Worm (Caenorhabditis elegans) whole organism, L2 larva: Measurements from ENCODE around the gene ceeh-2.

ENCODE experiments used
- C34F6.9 ChIP-seq: fragments of 150-350 bp; optimal IDR thresholded peaks from 2 replicates; lab custom pipeline; 2014; ENCODE audit warnings: missing biosample characterization, missing genetic modification characterization
- F13H6.1 ChIP-seq: sonication (generic microtip); optimal IDR thresholded peaks from 2 replicates; lab custom pipeline; 2016; ENCODE audit warnings: missing genetic modification characterization, missing compliant biosample characterization
- Y55F3AM.14 ChIP-seq: fragments of 200-800 bp; sonication (Bioruptor generic); optimal IDR thresholded peaks from 2 replicates; lab custom pipeline; 2018; ENCODE audit warnings: mild to moderate bottlenecking, missing genetic modification characterization, missing compliant biosample characterization
- aly-2 ChIP-seq: fragments of 150-350 bp; optimal IDR thresholded peaks from 2 replicates; lab custom pipeline; 2014; ENCODE audit warnings: missing biosample characterization, missing genetic modification characterization
- blmp-1 ChIP-seq: sonication (generic microtip); optimal IDR thresholded peaks from 2 replicates; lab custom pipeline; 2017; ENCODE audit warnings: missing genetic modification characterization, mild to moderate bottlenecking, missing compliant biosample characterization, antibody characterized with exemption, moderate library complexity; ENCODE audit not compliant: insufficient read depth
- ceh-82 ChIP-seq: fragments of 150-350 bp; optimal IDR thresholded peaks from 2 replicates; lab custom pipeline; 2014; ENCODE audit warnings: missing biosample characterization, missing genetic modification characterization
- crh-2 ChIP-seq: sonication (generic microtip); optimal IDR thresholded peaks from 2 replicates; lab custom pipeline; 2017; ENCODE audit warnings: missing biosample characterization, missing genetic modification characterization
- egl-27 ChIP-seq: sonication (generic microtip); optimal IDR thresholded peaks from 3 replicates; lab custom pipeline; 2017; ENCODE audit warnings: missing biosample characterization, missing genetic modification reagents, missing genetic modification characterization
- fos-1 ChIP-seq: fragments of 150-350 bp; optimal IDR thresholded peaks from 2 replicates; lab custom pipeline; 2014; ENCODE audit warnings: missing biosample characterization, missing genetic modification characterization
- gmeb-1 ChIP-seq: fragments of 150-350 bp; optimal IDR thresholded peaks from 2 replicates; lab custom pipeline; 2014; ENCODE audit warnings: missing biosample characterization, missing genetic modification characterization
- lin-11 ChIP-seq: fragments of 150-350 bp; sonication (generic microtip); optimal IDR thresholded peaks from 2 replicates; lab custom pipeline; 2014; ENCODE audit warnings: missing biosample characterization, missing genetic modification characterization, inconsistent platforms, mixed read lengths
- lin-13 ChIP-seq: fragments of 150-350 bp; optimal IDR thresholded peaks from 2 replicates; lab custom pipeline; 2014; ENCODE audit warnings: missing biosample characterization, missing genetic modification reagents, missing genetic modification characterization
- lin-39 ChIP-seq: fragments of 150-350 bp; optimal IDR thresholded peaks from 2 replicates; lab custom pipeline; 2014; ENCODE audit warnings: missing biosample characterization, missing genetic modification reagents, missing genetic modification characterization
- lsy-2 ChIP-seq, 2 experiments: fragments of 150-350 bp in 1 of 2; sonication (generic microtip) in 1 of 2; optimal IDR thresholded peaks; 2 replicates each; lab custom pipeline; 2014 to 2017; ENCODE audit warnings: missing biosample characterization in 2 of 2, missing genetic modification characterization in 2 of 2
- mab-5 ChIP-seq: fragments of 150-350 bp; optimal IDR thresholded peaks from 2 replicates; lab custom pipeline; 2014; ENCODE audit warnings: missing biosample characterization, missing genetic modification characterization
- mbf-1 ChIP-seq: sonication (generic microtip); optimal IDR thresholded peaks from 2 replicates; lab custom pipeline; 2017; ENCODE audit warnings: missing biosample characterization, missing genetic modification characterization
- mdl-1 ChIP-seq, 2 experiments: fragments of 150-350 bp in 1 of 2; sonication (generic microtip) in 1 of 2; optimal IDR thresholded peaks; 2 replicates each; lab custom pipeline; 2017; ENCODE audit warnings: missing biosample characterization in 2 of 2, missing genetic modification characterization in 2 of 2
- nhr-10 ChIP-seq: sonication (generic microtip); optimal IDR thresholded peaks from 2 replicates; lab custom pipeline; 2017; ENCODE audit warnings: missing biosample characterization, missing genetic modification characterization
- nhr-129 ChIP-seq: fragments of 150-350 bp; optimal IDR thresholded peaks from 2 replicates; lab custom pipeline; 2014; ENCODE audit warnings: missing biosample characterization, missing genetic modification characterization
- nhr-21 ChIP-seq: fragments of 150-350 bp; optimal IDR thresholded peaks from 2 replicates; lab custom pipeline; 2014; ENCODE audit warnings: missing biosample characterization, missing genetic modification characterization
- nhr-25 ChIP-seq: fragments of 150-350 bp; sonication (generic microtip); optimal IDR thresholded peaks from 3 replicates; lab custom pipeline; 2014; ENCODE audit warnings: missing biosample characterization, missing genetic modification characterization
- nhr-6 ChIP-seq: fragments of 150-350 bp; optimal IDR thresholded peaks from 2 replicates; lab custom pipeline; 2014; ENCODE audit warnings: missing biosample characterization, missing genetic modification characterization
- peb-1 ChIP-seq: fragments of 150-350 bp; optimal IDR thresholded peaks from 2 replicates; lab custom pipeline; 2014; ENCODE audit warnings: missing biosample characterization, missing genetic modification characterization
- sem-4 ChIP-seq: fragments of 150-350 bp; optimal IDR thresholded peaks from 2 replicates; lab custom pipeline; 2014; ENCODE audit warnings: missing biosample characterization, missing genetic modification reagents, missing genetic modification characterization
- skn-1 ChIP-seq: sonication (generic microtip); optimal IDR thresholded peaks from 2 replicates; lab custom pipeline; 2017; ENCODE audit warnings: missing biosample characterization, missing genetic modification characterization
- sma-3 ChIP-seq: sonication (generic microtip); optimal IDR thresholded peaks from 2 replicates; lab custom pipeline; 2016; ENCODE audit warnings: missing genetic modification reagents, missing genetic modification characterization, missing compliant biosample characterization
- sma-9 ChIP-seq, 2 experiments: fragments of 150-350 bp in 1 of 2; sonication (generic microtip) in 1 of 2; optimal IDR thresholded peaks; 2 replicates each; lab custom pipeline; 2014 to 2016; ENCODE audit warnings: missing genetic modification characterization in 2 of 2, mild to moderate bottlenecking in 1 of 2, missing biosample characterization in 1 of 2, missing compliant biosample characterization in 1 of 2, missing genetic modification reagents in 1 of 2, moderate library complexity in 1 of 2
- snpc-4 ChIP-seq: fragments of 150-350 bp; optimal IDR thresholded peaks from 2 replicates; lab custom pipeline; 2014; ENCODE audit warnings: missing biosample characterization, missing genetic modification characterization
- unc-39 ChIP-seq: fragments of 150-350 bp; optimal IDR thresholded peaks from 2 replicates; lab custom pipeline; 2014; ENCODE audit warnings: missing biosample characterization, missing genetic modification characterization
- unc-55 ChIP-seq: fragments of 150-350 bp; sonication (generic microtip); optimal IDR thresholded peaks from 3 replicates; lab custom pipeline; 2014; ENCODE audit warnings: missing biosample characterization, missing genetic modification reagents, missing genetic modification characterization
- unc-62 ChIP-seq: fragments of 150-350 bp; optimal IDR thresholded peaks from 2 replicates; lab custom pipeline; 2014; ENCODE audit warnings: missing biosample characterization, missing genetic modification reagents, missing genetic modification characterization
- zag-1 ChIP-seq: fragments of 150-350 bp; optimal IDR thresholded peaks from 2 replicates; lab custom pipeline; 2014; ENCODE audit warnings: missing biosample characterization, missing genetic modification characterization
- ztf-1 ChIP-seq: fragments of 200-800 bp; sonication (Bioruptor generic); conservative IDR thresholded peaks from 2 replicates; pipeline ENCODE4 v1.3.6; 2022; ENCODE audit warnings: missing genetic modification characterization, missing compliant biosample characterization
- ztf-11 ChIP-seq: sonication (generic microtip); optimal IDR thresholded peaks from 2 replicates; lab custom pipeline; 2017; ENCODE audit warnings: missing biosample characterization, missing genetic modification characterization
- ztf-4 ChIP-seq: fragments of 150-350 bp; optimal IDR thresholded peaks from 2 replicates; lab custom pipeline; 2014; ENCODE audit warnings: missing biosample characterization, missing genetic modification characterization

ceeh-2 gene

ce11 chrV:10368256-10368655 is 10.6 kb upstream of the ceeh-2 start, which contains the start of gene sri-20:
TSS of gene sri-20 (plus strand) at chrV:10368556.
- TF ChIP-seq sma-9 (GFP tag; optimal IDR thresholded peaks at IDR 0.05; lab: Kevin White, UChicago) (no peak), sma-9 (tag; optimal IDR thresholded peaks at IDR 0.05; lab: Kevin White, UChicago) (no peak), lsy-2 (tag; optimal IDR thresholded peaks at IDR 0.05; lab: Kevin White, UChicago) (no peak), mab-5 (no peak), nhr-129 (no peak), unc-55 (GFP tag; lab: Kevin White, UChicago) (no peak), zag-1 (tag; lab: Kevin White, UChicago) (no peak), mbf-1 (no peak), peb-1 (tag; lab: Kevin White, UChicago) (no peak), nhr-6 (tag; lab: Kevin White, UChicago) (no peak), unc-62 (GFP tag; lab: Kevin White, UChicago) (no peak), F13H6.1 (tag; lab: Kevin White, UChicago) (no peak), skn-1 (tag; lab: Kevin White, UChicago) (no peak), sma-3 (GFP tag; lab: Kevin White, UChicago) (no peak), Y55F3AM.14 (GFP tag; lab: Kevin White, UChicago) (no peak), lin-39 (tag; lab: Kevin White, UChicago) (no peak)

ce11 chrV:10363834-10364233 is 6.1 kb upstream of the ceeh-2 start:
- TF ChIP-seq mab-5 = no peak
- TF ChIP-seq nhr-6 (tag; lab: Kevin White, UChicago) = no peak
- no peak for TF ChIP-seq unc-39 (tag; lab: Kevin White, UChicago)
- TF ChIP-seq ceh-82 = no peak
- TF ChIP-seq lsy-2 (tag; optimal IDR thresholded peaks at IDR 0.05; lab: Kevin White, UChicago) = no peak
- no peak for TF ChIP-seq nhr-10 (tag; lab: Kevin White, UChicago)
- TF ChIP-seq sma-3 (GFP tag; lab: Kevin White, UChicago) = no peak
- no peak for TF ChIP-seq lin-39 (tag; lab: Kevin White, UChicago)
- TF ChIP-seq ztf-1 = no peak
- TF ChIP-seq aly-2 (tag; lab: Kevin White, UChicago) = no peak
- TF ChIP-seq sma-9 (GFP tag; optimal IDR thresholded peaks at IDR 0.05; lab: Kevin White, UChicago) = no peak
- no peak for TF ChIP-seq sma-9 (tag; optimal IDR thresholded peaks at IDR 0.05; lab: Kevin White, UChicago)
- no peak for TF ChIP-seq ztf-11
- TF ChIP-seq lin-13 (GFP tag; lab: Kevin White, UChicago) = no peak
- TF ChIP-seq fos-1 (tag; lab: Kevin White, UChicago) = no peak
- TF ChIP-seq nhr-129 = no peak
- no peak for TF ChIP-seq F13H6.1 (tag; lab: Kevin White, UChicago)
- no peak for TF ChIP-seq lin-11 (tag; lab: Kevin White, UChicago)
- TF ChIP-seq egl-27 (tag; lab: Kevin White, UChicago) = no peak
- TF ChIP-seq, all 48 proteins: peak for 0

- TF ChIP-seq unc-55 (GFP tag; lab: Kevin White, UChicago) (no peak), ztf-11 (no peak), gmeb-1 (tag; lab: Kevin White, UChicago) (peak; percentile 78), sma-9 (GFP tag; optimal IDR thresholded peaks at IDR 0.05; lab: Kevin White, UChicago) (peak; percentile 58), sma-9 (tag; optimal IDR thresholded peaks at IDR 0.05; lab: Kevin White, UChicago) (no peak), fos-1 (tag; lab: Kevin White, UChicago) (peak; percentile 59), sem-4 (tag; lab: Kevin White, UChicago) (peak; percentile 48), nhr-25 (tag; lab: Kevin White, UChicago) (peak; percentile 46), blmp-1 (tag; lab: Kevin White, UChicago) (peak; percentile 7), F13H6.1 (tag; lab: Kevin White, UChicago) (peak; percentile 24), lsy-2 (tag; optimal IDR thresholded peaks at IDR 0.05; lab: Kevin White, UChicago) (peak in 1 of 2 experiments; percentile 74), lin-13 (GFP tag; lab: Kevin White, UChicago) (peak; percentile 72), C34F6.9 (tag; lab: Kevin White, UChicago) (peak; percentile 66), crh-2 (tag; lab: Kevin White, UChicago) (peak; percentile 75), mdl-1 (tag; optimal IDR thresholded peaks at IDR 0.05; lab: Kevin White, UChicago) (peak in 1 of 2 experiments; percentile 45), nhr-129 (peak; percentile 71), snpc-4 (tag; lab: Kevin White, UChicago) (peak; percentile 45), unc-62 (GFP tag; lab: Kevin White, UChicago) (no peak), ztf-4 (tag; lab: Kevin White, UChicago) (no peak), sma-3 (GFP tag; lab: Kevin White, UChicago) (peak; percentile 57), lin-11 (tag; lab: Kevin White, UChicago) (peak; percentile 7), nhr-21 (tag; lab: Kevin White, UChicago) (peak; percentile 6)
These were observed 4.2 kb upstream of the ceeh-2 start, which contains the start of gene cash-1 for ce11 chrV:10361830-10362397. TSS of gene cash-1 (plus strand) at chrV:10362261.
